Comparison of ENCODE assay signal across 2 worm cellular contexts in genomic region chrIII:7281179-7281578, ce11.
TF ChIP-seq lines count a peak whose summit lies in the region.

B0361.3 (plus strand) TSS chrIII:7281462.

TF ChIP-seq in whole organism, L2 larva, 48 proteins besides CTCF, POLR2A, EP300 and RAD21 (continued from another document):
- TF ChIP-seq unc-39 (tag; optimal IDR thresholded peaks at IDR 0.05; lab: Kevin White, UChicago) = no peak
- no peak for TF ChIP-seq fos-1 (tag; optimal IDR thresholded peaks at IDR 0.05; lab: Kevin White, UChicago)
- no peak for TF ChIP-seq skn-1 (tag; optimal IDR thresholded peaks at IDR 0.05; lab: Kevin White, UChicago)
- no peak for TF ChIP-seq ceh-16 (tag; optimal IDR thresholded peaks at IDR 0.05; lab: Kevin White, UChicago)

TF ChIP-seq in whole organism, L3 larva, 47 proteins besides CTCF, POLR2A, EP300 and RAD21 (continued from another document):
- no peak for TF ChIP-seq skn-1 (tag; optimal IDR thresholded peaks at IDR 0.05; lab: Kevin White, UChicago)
- TF ChIP-seq nhr-237 (tag; optimal IDR thresholded peaks at IDR 0.05; lab: Kevin White, UChicago) = no peak
- TF ChIP-seq fkh-10 (GFP tag; optimal IDR thresholded peaks at IDR 0.05; lab: Kevin White, UChicago) = no peak
- TF ChIP-seq jun-1 (tag; optimal IDR thresholded peaks at IDR 0.05; lab: Kevin White, UChicago) = no peak
- TF ChIP-seq mml-1 (tag; optimal IDR thresholded peaks at IDR 0.05; lab: Kevin White, UChicago) = no peak
- TF ChIP-seq tbx-2 (tag; optimal IDR thresholded peaks at IDR 0.05; lab: Kevin White, UChicago) = no peak
- TF ChIP-seq R02D3.7 (tag; optimal IDR thresholded peaks at IDR 0.05; lab: Kevin White, UChicago) = peak; percentile 42
- TF ChIP-seq sea-2 (GFP tag; optimal IDR thresholded peaks at IDR 0.05; lab: Kevin White, UChicago) = no peak
- TF ChIP-seq nfya-1 (tag; optimal IDR thresholded peaks at IDR 0.05; lab: Kevin White, UChicago; ENCODE audit: insufficient read depth) = peak; percentile 21
